Worm (Caenorhabditis elegans) whole organism, mixed stage, embryonic: ENCODE data around the gene exh-1.

Source experiments
- ces-1 ChIP-seq: fragments of 150-350 bp; optimal IDR thresholded peaks from 2 replicates; lab custom pipeline; 2014; ENCODE audit warnings: missing biosample characterization, missing genetic modification reagents, missing genetic modification characterization
- nhr-237 ChIP-seq: fragments of 150-350 bp; optimal IDR thresholded peaks from 2 replicates; lab custom pipeline; 2014; ENCODE audit warnings: missing biosample characterization, missing genetic modification characterization
- sem-2 ChIP-seq: fragments of 200-800 bp; sonication (Bioruptor generic); optimal IDR thresholded peaks from 2 replicates; lab custom pipeline; 2018; ENCODE audit warnings: mild to moderate bottlenecking, missing genetic modification characterization, missing compliant biosample characterization
- snpc-4 ChIP-seq: fragments of 150-350 bp; optimal IDR thresholded peaks from 2 replicates; lab custom pipeline; 2014; ENCODE audit warnings: missing biosample characterization, missing genetic modification characterization
- unc-39 ChIP-seq: fragments of 150-350 bp; optimal IDR thresholded peaks from 2 replicates; lab custom pipeline; 2014; ENCODE audit warnings: missing biosample characterization, missing genetic modification characterization
- unc-62 ChIP-seq: fragments of 150-350 bp; optimal IDR thresholded peaks from 2 replicates; lab custom pipeline; 2014; ENCODE audit warnings: missing biosample characterization, missing genetic modification reagents, missing genetic modification characterization

- no peak for TF ChIP-seq snpc-4
- no peak for TF ChIP-seq ces-1 (GFP tag; lab: Kevin White, UChicago)
- no peak for TF ChIP-seq unc-62 (GFP tag; lab: Kevin White, UChicago)
- no peak for TF ChIP-seq unc-39 (tag; lab: Kevin White, UChicago)
- no peak for TF ChIP-seq sem-2 (GFP tag; lab: Kevin White, UChicago)
- no peak for TF ChIP-seq nhr-237
Measured at ce11 chrV:3122403-3122802, 34.5 kb upstream of the exh-1 start.
